Worm (Caenorhabditis elegans): ENCODE measurements around the gene tag-281.
"Not testable (repeated sequence)": the region's sequence is repeated elsewhere in the genome, so short reads cannot be mapped to it uniquely, and the experiment has no call there.

tag-281 gene

DNA sequence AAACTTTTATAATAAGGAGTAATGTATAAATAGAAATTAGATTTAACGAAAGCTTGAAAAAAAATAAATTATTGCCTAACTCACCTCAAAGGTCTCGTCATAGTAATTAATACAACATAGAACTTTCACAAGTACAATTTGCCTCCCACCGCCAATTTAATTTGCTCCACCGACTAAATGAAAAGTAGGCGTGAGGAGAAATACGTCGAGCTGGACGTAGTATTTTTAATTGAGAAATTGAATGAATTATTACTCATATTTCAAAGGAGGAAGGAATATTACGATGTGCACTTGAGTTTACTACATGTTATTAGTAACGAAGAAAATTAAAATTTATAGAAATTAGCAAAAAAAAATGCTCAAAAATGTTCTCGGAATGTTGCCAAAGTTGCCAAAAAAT, 21.1 kb upstream of the tag-281 start, which contains the start of gene Y57A10C.9:
Gene Y57A10C.9, minus strand, starts transcription at position 101 of the 400 bp plus-strand sequence.
- TF ChIP-seq sea-2 (GFP tag; optimal IDR thresholded peaks at IDR 0.05) (no peak), pqm-1 (tag; optimal IDR thresholded peaks at IDR 0.05) (no peak), fkh-2 (tag; optimal IDR thresholded peaks at IDR 0.05) (no peak), mdl-1 (tag; optimal IDR thresholded peaks at IDR 0.05) (no peak), jun-1 (tag; optimal IDR thresholded peaks at IDR 0.05) (no peak), lsy-12 (tag; optimal IDR thresholded peaks at IDR 0.05) (no peak), ZK546.5 (tag; optimal IDR thresholded peaks at IDR 0.05) (no peak), lin-15B (tag; optimal IDR thresholded peaks at IDR 0.05) (no peak), ztf-4 (tag; optimal IDR thresholded peaks at IDR 0.05) (no peak), nhr-43 (tag; optimal IDR thresholded peaks at IDR 0.05; ENCODE audit: poor library complexity, severe bottlenecking) (no peak), nhr-76 (tag; optimal IDR thresholded peaks at IDR 0.05) (no peak), nhr-23 (tag; optimal IDR thresholded peaks at IDR 0.05) (no peak), ceh-82 (tag; optimal IDR thresholded peaks at IDR 0.05) (no peak), nfya-1 (tag; optimal IDR thresholded peaks at IDR 0.05; ENCODE audit: insufficient read depth) (no peak)

DNA sequence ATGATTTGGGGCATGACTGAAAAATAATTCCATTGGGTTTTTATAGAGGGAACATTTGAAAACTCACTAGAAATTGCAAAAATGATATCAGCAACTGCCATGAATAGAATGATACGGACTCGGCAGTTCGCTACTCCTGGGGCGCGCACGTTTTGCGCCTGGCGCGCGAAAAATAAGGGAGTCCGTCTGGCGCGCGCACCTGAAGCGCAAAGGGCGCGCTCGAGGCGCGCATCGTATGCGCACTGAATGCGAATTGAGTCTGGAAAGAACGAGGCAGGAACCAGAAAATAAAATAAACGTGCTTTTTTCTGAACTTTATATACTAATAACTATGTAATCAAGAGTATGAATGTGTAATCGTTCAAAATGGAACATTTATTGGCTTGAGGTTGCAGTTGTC, 18.4 kb upstream of the tag-281 start, which contains the start of gene Y57A10C.10:
Gene Y57A10C.10, minus strand, starts transcription at position 101 of the 400 bp plus-strand sequence.
- not testable (repeated sequence) for TF ChIP-seq nhr-12, nhr-11, elt-3 (tag; optimal IDR thresholded peaks at IDR 0.05)

DNA sequence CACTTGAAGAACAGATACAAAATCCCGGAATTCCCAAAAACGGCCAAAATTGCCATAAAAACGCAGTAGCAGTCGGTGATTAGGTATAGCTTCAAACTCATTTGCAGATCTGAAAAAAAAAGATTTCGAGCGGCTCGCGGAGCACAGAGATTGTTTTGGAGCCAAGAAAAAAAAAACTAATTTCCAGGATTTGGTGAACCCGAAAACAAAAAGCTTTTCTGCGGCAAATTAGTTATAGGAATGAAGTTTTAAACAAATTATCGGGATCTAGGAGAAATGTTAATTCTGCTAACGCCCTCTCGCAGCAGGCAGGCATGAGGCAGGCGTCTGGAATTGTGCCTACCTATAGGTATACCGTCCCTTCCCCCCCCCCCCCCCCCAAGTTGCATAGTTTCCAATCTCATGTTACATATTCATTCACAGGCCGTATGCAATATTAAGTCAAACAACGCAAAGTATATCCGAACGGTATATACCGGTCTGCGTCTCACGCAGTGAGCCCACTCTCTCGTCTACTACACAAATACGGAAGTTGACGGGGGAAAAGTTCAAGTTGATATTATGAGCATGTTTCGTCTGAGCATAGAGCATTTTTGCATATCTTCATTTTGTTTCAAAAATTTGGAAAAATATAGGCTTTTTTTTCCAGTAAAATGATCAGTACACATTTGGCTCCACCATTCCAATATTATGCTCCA, 14.7 kb upstream of the tag-281 start, which contains the start of the genes W05H5.1 and pitr-6:
Gene W05H5.1, minus strand, starts transcription at position 101 of the 698 bp plus-strand sequence.
Gene pitr-6, plus strand, starts transcription at position 648 of the 698 bp plus-strand sequence.
- TF ChIP-seq snpc-4 (tag; optimal IDR thresholded peaks at IDR 0.05) (no peak), ceh-28 (tag; optimal IDR thresholded peaks at IDR 0.05) (no peak), nfya-1 (tag; optimal IDR thresholded peaks at IDR 0.05; ENCODE audit: insufficient read depth) (no peak), mdl-1 (tag; optimal IDR thresholded peaks at IDR 0.05) (no peak), zag-1 (tag; optimal IDR thresholded peaks at IDR 0.05) (no peak), elt-3 (tag; optimal IDR thresholded peaks at IDR 0.05) (no peak), elt-1 (tag; optimal IDR thresholded peaks at IDR 0.05) (no peak), nhr-11 (tag; optimal IDR thresholded peaks at IDR 0.05) (no peak), nhr-77 (tag; optimal IDR thresholded peaks at IDR 0.05) (no peak), fkh-10 (GFP tag; optimal IDR thresholded peaks at IDR 0.05) (no peak), hmg-11 (tag; optimal IDR thresholded peaks at IDR 0.05) (no peak), sea-2 (GFP tag; optimal IDR thresholded peaks at IDR 0.05) (no peak), lin-39 (tag; optimal IDR thresholded peaks at IDR 0.05) (no peak), eor-1 (tag; optimal IDR thresholded peaks at IDR 0.05) (no peak)

DNA sequence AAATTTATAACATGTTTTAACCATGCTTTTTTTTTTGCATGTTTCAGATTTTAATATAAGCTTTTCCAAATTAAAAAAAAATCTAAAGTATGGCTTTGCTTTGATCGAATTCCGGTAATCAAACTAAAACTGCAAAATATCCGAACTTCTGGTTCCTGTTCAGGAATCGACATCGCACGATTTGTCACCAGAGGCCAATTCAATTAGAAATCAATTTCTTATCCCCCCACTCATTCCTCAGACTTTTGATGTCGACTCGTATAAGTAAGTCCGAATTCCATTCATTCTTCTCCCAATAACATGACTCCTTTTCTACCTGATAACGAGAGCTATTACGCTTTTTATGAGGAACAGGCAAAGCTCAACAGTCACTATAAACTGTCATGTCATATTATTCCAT, 11.3 kb upstream of the tag-281 start, which contains the start of gene srh-27:
Gene srh-27, plus strand, starts transcription at position 301 of the 400 bp plus-strand sequence.
- no peak for TF ChIP-seq egl-5 (tag; optimal IDR thresholded peaks at IDR 0.05)
- TF ChIP-seq ZK546.5 (tag; optimal IDR thresholded peaks at IDR 0.05): no peak

DNA sequence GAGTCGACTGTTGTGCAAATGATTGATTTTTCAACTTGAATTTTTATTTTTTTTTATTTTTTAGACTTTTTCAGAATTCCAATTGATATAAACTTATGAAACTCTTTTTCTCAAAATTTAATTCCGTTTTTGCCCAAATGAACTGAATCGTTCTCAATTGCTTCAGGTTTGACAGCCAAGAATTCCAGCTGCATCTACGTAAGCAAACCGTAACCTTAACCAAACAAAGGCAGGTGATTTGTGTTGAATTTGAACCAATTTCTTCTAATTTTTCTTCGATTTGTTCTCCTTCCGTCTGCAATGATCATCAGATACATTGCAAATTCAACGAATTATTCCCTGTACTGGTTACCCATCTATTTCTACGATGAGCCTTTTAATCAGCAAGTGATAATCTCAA, 9.7 kb upstream of the tag-281 start, which contains the start of gene sre-34:
Gene sre-34, plus strand, starts transcription at position 301 of the 400 bp plus-strand sequence.
- no peak for TF ChIP-seq lsy-12 (tag; optimal IDR thresholded peaks at IDR 0.05)
- TF ChIP-seq mdl-1 (tag; optimal IDR thresholded peaks at IDR 0.05): no peak
- TF ChIP-seq nhr-12 (tag; optimal IDR thresholded peaks at IDR 0.05): no peak
- TF ChIP-seq nhr-28 (tag; optimal IDR thresholded peaks at IDR 0.05): no peak
- TF ChIP-seq hmg-11 (tag; optimal IDR thresholded peaks at IDR 0.05): no peak
- no peak for TF ChIP-seq ztf-4 (tag; optimal IDR thresholded peaks at IDR 0.05)
- TF ChIP-seq jun-1 (tag; optimal IDR thresholded peaks at IDR 0.05): no peak
- TF ChIP-seq snpc-4 (tag; optimal IDR thresholded peaks at IDR 0.05): no peak
- TF ChIP-seq nfya-1 (tag; optimal IDR thresholded peaks at IDR 0.05; ENCODE audit: insufficient read depth): no peak
- no peak for TF ChIP-seq pha-4 (tag; optimal IDR thresholded peaks at IDR 0.05)
- TF ChIP-seq egl-27 (tag; optimal IDR thresholded peaks at IDR 0.05): no peak
- no peak for TF ChIP-seq ama-1 (optimal IDR thresholded peaks at IDR 0.05)
- no peak for TF ChIP-seq nhr-77 (tag; optimal IDR thresholded peaks at IDR 0.05)
